Worm (Caenorhabditis elegans): ENCODE results near the gene Y38H6C.16.

The Y38H6C.16 gene

DNA sequence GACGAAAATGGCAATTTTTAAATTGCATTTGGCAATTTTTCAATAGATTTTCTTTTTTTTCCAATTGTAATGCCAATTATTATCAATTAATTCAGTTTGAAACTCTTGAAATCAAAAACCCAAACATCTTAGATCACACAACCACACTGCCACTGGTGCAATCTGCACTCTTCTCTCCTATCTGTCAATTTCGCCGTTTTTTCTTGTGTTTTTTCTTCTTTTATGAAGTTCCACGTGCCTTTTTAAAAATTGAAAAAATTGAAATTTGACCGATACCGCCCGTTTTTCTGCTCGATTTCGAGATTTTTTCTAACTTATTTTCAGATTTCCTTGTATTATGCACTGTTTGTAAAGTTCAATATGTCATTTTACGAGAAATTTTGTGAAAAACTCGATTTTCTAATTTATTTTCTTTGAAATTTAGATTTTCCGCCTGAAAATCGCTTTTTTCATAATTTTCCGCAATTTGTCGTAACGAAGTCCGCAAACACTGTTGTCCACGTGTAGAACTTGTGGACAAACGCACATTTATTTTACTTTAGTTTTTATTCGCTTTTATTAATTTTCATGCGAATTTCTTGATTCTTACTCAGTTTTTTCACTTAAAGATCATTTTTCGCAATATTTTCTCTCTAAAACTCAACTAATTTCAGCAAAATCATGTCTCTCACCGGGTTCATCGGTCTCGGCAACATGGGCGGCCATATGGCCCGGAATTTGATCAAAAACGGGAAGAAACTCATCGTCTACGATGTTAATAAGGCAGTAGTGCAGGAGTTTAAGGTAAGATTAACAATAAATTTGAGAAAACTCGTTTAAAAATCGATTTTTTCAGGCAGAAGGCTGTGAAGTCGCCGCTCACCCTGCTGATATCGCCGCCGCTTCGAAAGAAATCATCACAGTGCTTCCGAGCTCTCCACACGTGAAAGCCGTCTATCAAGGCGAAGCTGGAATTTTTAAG, 45.6 kb downstream of the Y38H6C.16 start, which contains the start of gene B0250.5:
TSS of gene B0250.5 (plus strand) at position 654 of the 961 bp plus-strand sequence.
- TF ChIP-seq mep-1 (tag; optimal IDR thresholded peaks at IDR 0.05) (peak; percentile 16), ztf-11 (tag; optimal IDR thresholded peaks at IDR 0.05) (no peak), ces-1 (GFP tag; optimal IDR thresholded peaks at IDR 0.05) (peak; percentile 22)

- TF ChIP-seq ham-2 (GFP tag; optimal IDR thresholded peaks at IDR 0.05) (no peak), flh-1 (GFP tag; optimal IDR thresholded peaks at IDR 0.05) (no peak), unc-120 (tag; optimal IDR thresholded peaks at IDR 0.05; ENCODE audit: poor library complexity, severe bottlenecking) (no peak), hlh-1 (tag; optimal IDR thresholded peaks at IDR 0.05) (no peak), nhr-237 (tag; optimal IDR thresholded peaks at IDR 0.05) (no peak), nhr-2 (tag; optimal IDR thresholded peaks at IDR 0.05) (no peak), snpc-4 (tag; optimal IDR thresholded peaks at IDR 0.05) (no peak), ceh-83 (GFP tag; optimal IDR thresholded peaks at IDR 0.05) (no peak), zip-8 (tag; optimal IDR thresholded peaks at IDR 0.05) (no peak), elt-1 (tag; optimal IDR thresholded peaks at IDR 0.05; ENCODE audit: borderline replicate concordance, insufficient read depth) (no peak), lin-13 (tag; optimal IDR thresholded peaks at IDR 0.05) (no peak), nhr-76 (tag; optimal IDR thresholded peaks at IDR 0.05) (no peak), ces-1 (GFP tag; optimal IDR thresholded peaks at IDR 0.05) (no peak)
Observed at ce11 chrV:20492385-20492784, 46.8 kb downstream of the Y38H6C.16 start, which contains the start of gene srbc-79. Gene srbc-79, minus strand, starts transcription at chrV:20492485.

ce11 chrV:20489102-20489501, 50.0 kb downstream of the Y38H6C.16 start, which contains the start of gene srbc-78:
Gene srbc-78, minus strand, starts transcription at chrV:20489202.
- no peak for TF ChIP-seq nhr-76 (tag; optimal IDR thresholded peaks at IDR 0.05)
- TF ChIP-seq lin-32 (GFP tag; optimal IDR thresholded peaks at IDR 0.05): no peak
- TF ChIP-seq sem-2 (GFP tag; optimal IDR thresholded peaks at IDR 0.05): no peak
- no peak for TF ChIP-seq ceh-39 (tag; optimal IDR thresholded peaks at IDR 0.05)
- no peak for TF ChIP-seq ham-2 (GFP tag; optimal IDR thresholded peaks at IDR 0.05)
- TF ChIP-seq unc-39 (tag; optimal IDR thresholded peaks at IDR 0.05): no peak
- no peak for TF ChIP-seq ceh-43 (GFP tag; optimal IDR thresholded peaks at IDR 0.05)

DNA sequence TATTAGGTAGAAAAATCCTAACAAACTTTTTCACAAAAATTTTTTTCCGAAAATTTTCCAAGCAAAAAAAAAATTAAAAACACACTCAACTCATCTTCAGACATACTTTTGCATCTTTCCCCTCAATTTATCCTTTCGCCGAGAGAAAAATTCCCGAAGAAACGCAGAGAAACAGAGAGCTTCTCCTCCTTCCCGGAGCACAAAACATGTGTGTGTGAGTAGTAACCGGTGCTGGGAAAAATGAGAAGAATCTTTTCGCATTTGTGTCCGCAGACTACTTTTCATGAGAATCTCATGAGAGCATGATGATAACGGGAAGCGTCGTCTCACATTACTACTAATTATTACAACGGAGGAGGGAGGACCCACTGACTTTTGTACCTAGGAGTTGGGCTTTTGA, 52.6 kb downstream of the Y38H6C.16 start:
- TF ChIP-seq zip-8 (tag; optimal IDR thresholded peaks at IDR 0.05) (no peak), unc-120 (tag; optimal IDR thresholded peaks at IDR 0.05; ENCODE audit: poor library complexity, severe bottlenecking) (peak; percentile 7), nhr-2 (tag; optimal IDR thresholded peaks at IDR 0.05) (no peak), snpc-4 (tag; optimal IDR thresholded peaks at IDR 0.05) (no peak), lin-32 (GFP tag; optimal IDR thresholded peaks at IDR 0.05) (no peak), cnd-1 (tag; optimal IDR thresholded peaks at IDR 0.05) (no peak), flh-1 (GFP tag; optimal IDR thresholded peaks at IDR 0.05) (no peak), ceh-43 (GFP tag; optimal IDR thresholded peaks at IDR 0.05) (no peak), elt-1 (tag; optimal IDR thresholded peaks at IDR 0.05; ENCODE audit: borderline replicate concordance, insufficient read depth) (no peak), nhr-76 (tag; optimal IDR thresholded peaks at IDR 0.05) (no peak), nhr-28 (tag; optimal IDR thresholded peaks at IDR 0.05) (no peak), ces-1 (GFP tag; optimal IDR thresholded peaks at IDR 0.05) (peak; percentile 34), ceh-83 (GFP tag; optimal IDR thresholded peaks at IDR 0.05) (no peak), hlh-1 (tag; optimal IDR thresholded peaks at IDR 0.05) (peak; percentile 7), sptf-1 (tag; optimal IDR thresholded peaks at IDR 0.05) (no peak), lin-13 (tag; optimal IDR thresholded peaks at IDR 0.05) (no peak), drap-1 (GFP tag; optimal IDR thresholded peaks at IDR 0.05) (no peak)
